Fruit fly (Drosophila melanogaster) whole organism, wandering third instar larva: ENCODE data around the gene Cht6.

Source experiments
- CG32264 ChIP-seq: fragments of 200-800 bp; sonication (Bioruptor generic); optimal IDR thresholded peaks from 2 replicates; lab custom pipeline; 2016; ENCODE audit warnings: missing biosample characterization, missing genetic modification characterization
- CG9705 ChIP-seq: fragments of 200-800 bp; sonication (Bioruptor generic); optimal IDR thresholded peaks from 2 replicates; lab custom pipeline; 2018; ENCODE audit warnings: missing biosample characterization, mild to moderate bottlenecking, missing genetic modification characterization
- Dfd ChIP-seq: fragments of >200 bp; optimal IDR thresholded peaks from 2 replicates; lab custom pipeline; 2017; ENCODE audit warnings: missing biosample characterization, missing genetic modification characterization
- HLH106 ChIP-seq: fragments of 200-800 bp; optimal IDR thresholded peaks from 3 replicates; lab custom pipeline; 2019; ENCODE audit warnings: missing biosample characterization, mild to moderate bottlenecking, missing genetic modification characterization, moderate library complexity
- Hnf4 ChIP-seq: fragments of 200-800 bp; sonication (Bioruptor generic); optimal IDR thresholded peaks from 2 replicates; lab custom pipeline; 2016; ENCODE audit warnings: missing biosample characterization, mild to moderate bottlenecking, missing genetic modification characterization
- Hr83 ChIP-seq: fragments of 200-300 bp; sonication (Bioruptor generic); optimal IDR thresholded peaks from 2 replicates; lab custom pipeline; 2016; ENCODE audit warnings: missing biosample characterization, mild to moderate bottlenecking, missing genetic modification characterization, moderate library complexity; ENCODE audit not compliant: poor library complexity, severe bottlenecking
- Jra ChIP-seq: sonication (Bioruptor generic); optimal IDR thresholded peaks from 2 replicates; lab custom pipeline; 2016; ENCODE audit warnings: missing biosample characterization, missing genetic modification characterization
- Mio ChIP-seq: sonication (Bioruptor generic); optimal IDR thresholded peaks from 2 replicates; lab custom pipeline; 2016; ENCODE audit warnings: missing biosample characterization, missing genetic modification characterization
- Myc ChIP-seq: fragments of >200 bp; optimal IDR thresholded peaks from 2 replicates; lab custom pipeline; 2017
- N ChIP-seq: fragments of >200 bp; optimal IDR thresholded peaks from 2 replicates; lab custom pipeline; 2018; ENCODE audit warnings: missing biosample characterization, missing external identifiers, missing genetic modification characterization
- Rel ChIP-seq, 2 experiments: fragments of 200-800 bp; sonication (Bioruptor generic) in 1 of 2; optimal IDR thresholded peaks; 2 replicates in 1 of 2; 3 replicates in 1 of 2; lab custom pipeline; 2016 to 2019; ENCODE audit warnings: mild to moderate bottlenecking in 2 of 2, missing biosample characterization in 2 of 2, missing genetic modification characterization in 2 of 2, moderate library complexity in 1 of 2
- Sp1 ChIP-seq: fragments of 200-800 bp; sonication (Bioruptor generic); optimal IDR thresholded peaks from 3 replicates; lab custom pipeline; 2019; ENCODE audit warnings: missing biosample characterization, mild to moderate bottlenecking, missing genetic modification characterization, moderate library complexity
- Vsx2 ChIP-seq: fragments of 200-300, 225-300 bp; sonication (Bioruptor generic); optimal IDR thresholded peaks from 2 replicates; lab custom pipeline; 2018; ENCODE audit warnings: missing biosample characterization, missing genetic modification characterization; ENCODE audit not compliant: partially characterized antibody
- brk ChIP-seq: fragments of 200-800 bp; sonication (Bioruptor generic); optimal IDR thresholded peaks from 2 replicates; lab custom pipeline; 2016; ENCODE audit warnings: missing biosample characterization, mild to moderate bottlenecking, missing genetic modification characterization
- dsf ChIP-seq: sonication (Bioruptor generic); optimal IDR thresholded peaks from 2 replicates; lab custom pipeline; 2016; ENCODE audit warnings: missing biosample characterization, missing genetic modification characterization, borderline replicate concordance
- ey ChIP-seq: fragments of 200-800 bp; sonication (Bioruptor generic); optimal IDR thresholded peaks from 2 replicates; lab custom pipeline; 2016; ENCODE audit warnings: missing biosample characterization, missing genetic modification characterization
- foxo ChIP-seq, 2 experiments: fragments of 200-800 bp; sonication (Bioruptor generic); optimal IDR thresholded peaks; 2 replicates in 1 of 2; 3 replicates in 1 of 2; lab custom pipeline; 2016 to 2017; ENCODE audit warnings: missing biosample characterization in 2 of 2, missing genetic modification characterization in 2 of 2
- fru ChIP-seq: fragments of 200-800 bp; sonication (Bioruptor generic); optimal IDR thresholded peaks from 3 replicates; lab custom pipeline; 2016; ENCODE audit warnings: missing biosample characterization, mild to moderate bottlenecking, missing genetic modification characterization
- h ChIP-seq: fragments of 200-800 bp; sonication (Bioruptor generic); optimal IDR thresholded peaks from 3 replicates; lab custom pipeline; 2016; ENCODE audit warnings: missing biosample characterization, mild to moderate bottlenecking, missing genetic modification characterization
- jim ChIP-seq: fragments of 175-275, 200-325 bp; sonication (Bioruptor generic); optimal IDR thresholded peaks from 2 replicates; lab custom pipeline; 2016; ENCODE audit warnings: missing biosample characterization, mild to moderate bottlenecking, missing genetic modification characterization
- pan ChIP-seq: fragments of >200 bp; optimal IDR thresholded peaks from 2 replicates; lab custom pipeline; 2017
- sage ChIP-seq: fragments of 200-800 bp; sonication (Bioruptor generic); optimal IDR thresholded peaks from 2 replicates; lab custom pipeline; 2016; ENCODE audit warnings: missing biosample characterization, mild to moderate bottlenecking, missing genetic modification characterization
- tai ChIP-seq: sonication (Bioruptor generic); optimal IDR thresholded peaks from 2 replicates; lab custom pipeline; 2016; ENCODE audit warnings: missing biosample characterization, missing genetic modification characterization

The Cht6 gene

dm6 chrX:9993427-9994218 is 23.0 kb upstream of the Cht6 start (continued):
- TF ChIP-seq Jra (GFP tag; lab: Kevin White, UChicago) (no peak), dsf (no peak)

dm6 chrX:10008576-10009260 is 7.9 kb upstream of the Cht6 start, which contains the start of gene CG33557:
CG33557 (plus strand) TSS chrX:10009210.
- TF ChIP-seq Dfd (GFP tag; lab: Kevin White, UChicago) (no peak), Hnf4 (GFP tag; lab: Kevin White, UChicago) (no peak), pan (lab: Kevin White, UChicago) (no peak), ey (GFP tag; lab: Kevin White, UChicago) (no peak), sage (GFP tag; lab: Kevin White, UChicago) (no peak), h (GFP tag; lab: Kevin White, UChicago) (no peak), jim (no peak), brk (GFP tag; lab: Kevin White, UChicago) (no peak), N (no peak), Sp1 (GFP tag; lab: Kevin White, UChicago) (no peak), CG9705 (GFP tag; lab: Kevin White, UChicago) (no peak), Vsx2 (GFP tag; lab: Kevin White, UChicago) (no peak), CG32264 (GFP tag; lab: Kevin White, UChicago) (no peak), Mio (no peak), dsf (no peak), Rel (GFP tag; optimal IDR thresholded peaks at IDR 0.05; lab: Kevin White, UChicago) (no peak), Rel (tag; optimal IDR thresholded peaks at IDR 0.05; lab: Kevin White, UChicago) (no peak)

dm6 chrX:10009794-10010614 is 6.6 kb upstream of the Cht6 start, which contains the start of gene Dna2:
Dna2 (plus strand) TSS chrX:10010481.
- TF ChIP-seq foxo (GFP tag; optimal IDR thresholded peaks at IDR 0.05; lab: Kevin White, UChicago): peak in 1 of 2 experiments; percentile 22
- TF ChIP-seq HLH106 (tag; lab: Kevin White, UChicago): peak; percentile 37
- peak; percentile 82 for TF ChIP-seq Myc (lab: Kevin White, UChicago)
- TF ChIP-seq fru (GFP tag; lab: Kevin White, UChicago): no peak
- TF ChIP-seq, all 38 proteins: peak for 3

- no peak for TF ChIP-seq h (GFP tag; lab: Kevin White, UChicago)
- TF ChIP-seq tai (GFP tag; lab: Kevin White, UChicago): no peak
Measured at dm6 chrX:10014738-10015703, 1.6 kb upstream of the Cht6 start.

- no peak for TF ChIP-seq CG9705 (GFP tag; lab: Kevin White, UChicago)
- TF ChIP-seq fru (GFP tag; lab: Kevin White, UChicago): no peak
- TF ChIP-seq ey (GFP tag; lab: Kevin White, UChicago): no peak
- TF ChIP-seq Sp1 (GFP tag; lab: Kevin White, UChicago): no peak
- TF ChIP-seq brk (GFP tag; lab: Kevin White, UChicago): no peak
- TF ChIP-seq CG32264 (GFP tag; lab: Kevin White, UChicago): no peak
- TF ChIP-seq N: no peak
- no peak for TF ChIP-seq Hr83 (GFP tag; lab: Kevin White, UChicago)
Measured at dm6 chrX:10020857-10021256, 4.2 kb downstream of the Cht6 start.
